Worm (Caenorhabditis elegans): ENCODE results near the gene C07G3.8.

C07G3.8 gene

DNA sequence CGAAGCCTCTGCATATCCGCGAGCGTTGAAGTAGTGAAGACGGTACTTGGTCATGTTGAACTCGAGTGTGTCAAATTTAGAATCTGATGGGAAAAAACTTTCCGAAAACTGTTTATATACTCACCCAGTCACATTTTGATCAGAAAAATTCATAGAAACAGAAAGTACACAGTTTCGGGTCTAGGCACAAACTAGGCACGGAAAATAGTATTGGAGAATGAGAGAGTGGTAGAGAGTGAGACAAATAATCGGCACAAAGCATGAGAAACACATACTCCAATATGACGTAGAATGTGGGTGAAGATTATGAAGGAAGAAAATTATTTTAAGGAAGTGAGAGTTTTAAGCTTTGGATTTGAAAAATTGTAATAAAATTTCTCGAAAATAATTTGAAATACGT, 33.5 kb downstream of the C07G3.8 start, which contains the start of gene gst-33:
TSS of gene gst-33 (minus strand) at position 127 of the 400 bp plus-strand sequence.
- TF ChIP-seq W03F9.2 (tag; optimal IDR thresholded peaks at IDR 0.05) (no peak), dao-5 (tag; optimal IDR thresholded peaks at IDR 0.05) (no peak), him-1 (tag; optimal IDR thresholded peaks at IDR 0.05) (no peak)

DNA sequence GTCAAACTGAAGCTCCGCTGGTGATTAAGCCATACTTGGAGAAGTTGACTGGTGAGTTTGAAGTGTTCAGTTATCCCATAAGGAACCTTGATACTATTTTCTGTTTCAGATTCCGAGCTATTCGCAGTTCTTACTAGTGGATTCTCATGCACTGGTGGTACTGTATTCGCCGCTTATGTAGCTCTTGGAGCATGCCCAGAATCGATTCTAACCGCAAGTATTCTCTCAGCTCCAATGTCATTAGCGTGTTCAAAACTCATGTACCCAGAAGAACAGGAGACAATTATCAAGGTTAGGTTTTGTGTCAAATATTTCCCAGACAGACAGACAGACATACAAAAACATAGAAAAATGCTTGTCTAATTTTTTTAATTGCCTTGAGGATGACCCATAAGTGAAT, 37.0 kb downstream of the C07G3.8 start:
- no peak for TF ChIP-seq dao-5 (tag; optimal IDR thresholded peaks at IDR 0.05)
- no peak for TF ChIP-seq him-1 (tag; optimal IDR thresholded peaks at IDR 0.05)
- no peak for TF ChIP-seq W03F9.2 (tag; optimal IDR thresholded peaks at IDR 0.05)

DNA sequence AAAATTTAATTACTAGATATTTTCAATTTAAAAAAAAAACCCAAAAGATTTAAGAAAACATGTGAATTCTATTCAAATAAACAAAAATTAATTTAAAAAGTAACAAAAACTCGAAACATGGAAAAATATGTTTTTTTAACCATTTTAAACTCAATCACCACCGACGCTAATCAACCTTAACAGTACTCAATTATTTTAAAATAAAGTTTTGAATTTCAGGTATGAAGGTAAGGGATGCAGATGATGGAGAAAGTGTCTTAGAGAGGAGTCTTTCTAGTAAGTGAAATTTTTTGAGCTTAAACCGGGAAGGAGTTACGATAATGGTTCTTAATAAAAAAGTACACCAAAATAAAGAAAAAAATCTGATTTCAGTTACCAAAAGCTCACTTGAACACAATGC, 38.4 kb downstream of the C07G3.8 start, which contains the start of gene slc-28.1:
TSS of gene slc-28.1 (plus strand) at position 301 of the 400 bp plus-strand sequence.
- TF ChIP-seq dao-5 (tag; optimal IDR thresholded peaks at IDR 0.05) (no peak), him-1 (tag; optimal IDR thresholded peaks at IDR 0.05) (no peak), W03F9.2 (tag; optimal IDR thresholded peaks at IDR 0.05) (no peak)

DNA sequence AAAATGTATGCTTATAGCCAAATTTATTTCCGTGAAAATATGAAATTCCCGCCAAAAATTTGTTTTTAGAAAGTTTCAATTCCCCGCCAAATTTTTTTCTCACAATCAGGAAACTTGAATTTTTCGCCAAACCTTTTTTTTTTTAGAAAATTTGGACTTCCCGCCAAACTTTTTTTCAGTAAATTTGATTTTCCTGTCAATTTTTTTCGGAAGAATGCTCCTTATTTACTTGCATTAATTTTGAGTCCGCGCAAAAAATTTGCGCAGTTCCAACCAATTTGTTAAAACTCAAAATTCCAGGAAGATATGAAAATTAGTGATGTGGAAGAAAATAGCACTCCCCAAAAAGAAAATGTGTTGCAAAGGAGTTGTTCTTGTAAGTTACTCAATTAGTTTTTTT, 42.0 kb downstream of the C07G3.8 start, which contains the start of gene slc-28.2:
TSS of gene slc-28.2 (plus strand) at position 301 of the 400 bp plus-strand sequence.
- no peak for TF ChIP-seq W03F9.2 (tag; optimal IDR thresholded peaks at IDR 0.05)
- TF ChIP-seq dao-5 (tag; optimal IDR thresholded peaks at IDR 0.05), result no peak
- no peak for TF ChIP-seq him-1 (tag; optimal IDR thresholded peaks at IDR 0.05)

DNA sequence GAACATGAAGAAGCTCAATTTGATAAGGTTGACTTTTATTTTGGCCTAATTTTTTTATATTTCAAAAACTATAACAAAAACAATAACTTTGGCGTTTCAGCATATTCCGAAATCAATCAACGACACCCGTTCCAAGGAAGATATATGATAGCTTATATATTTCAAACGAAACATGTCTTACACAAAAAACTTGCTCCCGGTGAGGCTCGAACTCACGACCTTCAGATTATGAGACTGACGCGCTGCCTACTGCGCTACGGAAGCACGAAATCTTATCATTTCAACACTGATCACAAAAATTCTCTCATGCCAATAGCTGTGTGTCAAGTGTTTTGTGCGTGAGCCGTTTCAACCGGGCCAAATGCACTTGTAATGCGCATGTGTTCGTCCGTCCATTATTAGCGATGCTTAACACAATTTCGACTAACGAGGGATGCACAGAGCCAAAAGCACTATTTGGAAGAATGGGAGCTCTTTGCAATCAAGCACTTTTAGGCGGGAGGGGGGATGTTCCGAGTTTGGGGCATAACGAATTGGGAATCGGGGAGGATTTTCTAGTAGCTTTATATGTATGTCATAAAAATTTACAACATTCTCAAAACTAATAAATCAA, 46.7 kb downstream of the C07G3.8 start:
- TF ChIP-seq dao-5 (tag; optimal IDR thresholded peaks at IDR 0.05), result no peak
- TF ChIP-seq him-1 (tag; optimal IDR thresholded peaks at IDR 0.05), result no peak
- no peak for TF ChIP-seq W03F9.2 (tag; optimal IDR thresholded peaks at IDR 0.05)

DNA sequence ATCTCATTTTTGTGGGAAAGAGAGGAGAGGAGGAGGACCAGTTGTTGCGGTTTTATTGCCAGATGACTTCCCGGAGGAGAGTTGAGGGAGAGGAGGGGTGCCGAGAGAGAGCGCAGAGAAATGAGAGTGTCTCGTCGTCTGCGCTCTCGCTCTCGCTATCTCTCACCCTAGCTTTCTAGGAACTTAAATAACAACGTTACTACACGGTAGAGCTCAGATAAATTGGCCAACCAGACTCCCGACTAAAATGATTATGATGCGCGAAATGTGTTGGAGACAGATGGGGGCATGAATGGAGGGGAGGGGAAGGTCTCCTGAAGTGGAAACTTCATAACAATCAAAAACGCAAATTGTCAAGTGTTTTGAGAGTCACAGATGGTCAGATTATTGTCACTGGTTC, 47.3 kb downstream of the C07G3.8 start:
- TF ChIP-seq dao-5 (tag; optimal IDR thresholded peaks at IDR 0.05) (no peak), W03F9.2 (tag; optimal IDR thresholded peaks at IDR 0.05) (no peak), him-1 (tag; optimal IDR thresholded peaks at IDR 0.05) (no peak)

DNA sequence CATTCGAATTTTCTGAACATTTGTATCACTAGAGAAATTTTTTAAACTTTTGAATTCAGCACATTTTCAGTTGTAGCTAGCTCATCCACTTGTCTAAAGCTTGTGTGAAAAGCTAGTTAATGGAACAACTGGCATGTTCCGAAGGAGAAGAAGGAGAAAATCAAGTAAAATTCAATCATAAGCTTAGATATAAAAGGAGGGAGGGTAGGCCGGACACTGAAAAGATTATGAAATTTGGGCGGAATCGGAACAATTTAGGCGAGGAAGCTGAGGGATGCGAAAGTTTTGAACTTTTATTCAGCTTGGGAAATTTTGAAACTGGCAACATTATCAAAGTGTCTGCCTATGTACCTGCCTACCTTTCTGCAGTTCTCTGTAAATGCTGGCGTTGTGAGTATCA, 49.4 kb downstream of the C07G3.8 start:
- TF ChIP-seq dao-5 (tag; optimal IDR thresholded peaks at IDR 0.05) (no peak), W03F9.2 (tag; optimal IDR thresholded peaks at IDR 0.05) (no peak), him-1 (tag; optimal IDR thresholded peaks at IDR 0.05) (no peak)

DNA sequence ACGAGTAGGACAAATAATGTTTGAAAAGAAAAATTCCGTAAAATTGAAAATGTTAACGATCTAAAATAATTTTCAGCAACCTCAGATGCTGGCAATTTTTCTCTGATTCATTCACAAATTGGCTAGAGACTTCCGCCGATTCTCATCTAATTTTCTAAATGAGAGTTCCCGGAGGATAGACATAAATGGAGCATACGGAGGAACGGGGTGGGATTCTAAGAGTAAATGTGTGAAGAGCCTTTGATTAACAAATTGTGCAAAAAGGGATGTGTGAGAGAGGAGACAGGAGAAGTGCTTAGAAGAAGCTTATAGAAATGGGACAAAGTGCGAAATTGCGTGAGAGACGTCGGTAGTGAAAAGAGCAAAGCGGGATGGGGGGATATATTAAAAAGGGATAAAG, 50.3 kb downstream of the C07G3.8 start:
- TF ChIP-seq W03F9.2 (tag; optimal IDR thresholded peaks at IDR 0.05), result no peak
- no peak for TF ChIP-seq dao-5 (tag; optimal IDR thresholded peaks at IDR 0.05)
- no peak for TF ChIP-seq him-1 (tag; optimal IDR thresholded peaks at IDR 0.05)

DNA sequence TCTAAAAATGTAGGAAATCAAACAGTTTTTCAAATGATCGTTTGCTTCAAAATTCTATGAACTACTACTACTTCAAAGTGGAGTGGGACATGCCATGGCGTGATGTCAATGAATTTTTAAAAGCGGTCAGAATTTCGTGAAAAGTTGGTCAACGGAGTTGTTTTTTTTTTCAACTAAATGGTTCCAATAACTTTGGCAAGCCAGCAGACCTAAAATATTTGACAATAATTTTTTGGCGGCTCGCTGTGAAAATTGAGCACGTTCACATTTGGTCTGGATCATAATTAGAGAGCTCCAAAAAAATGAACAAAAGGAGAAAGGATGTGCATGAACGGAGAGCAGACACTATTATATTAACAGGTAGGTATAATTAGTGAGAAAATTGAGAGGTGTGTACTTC, 51.6 kb downstream of the C07G3.8 start:
- TF ChIP-seq W03F9.2 (tag; optimal IDR thresholded peaks at IDR 0.05) (no peak), him-1 (tag; optimal IDR thresholded peaks at IDR 0.05) (no peak), dao-5 (tag; optimal IDR thresholded peaks at IDR 0.05) (no peak)

DNA sequence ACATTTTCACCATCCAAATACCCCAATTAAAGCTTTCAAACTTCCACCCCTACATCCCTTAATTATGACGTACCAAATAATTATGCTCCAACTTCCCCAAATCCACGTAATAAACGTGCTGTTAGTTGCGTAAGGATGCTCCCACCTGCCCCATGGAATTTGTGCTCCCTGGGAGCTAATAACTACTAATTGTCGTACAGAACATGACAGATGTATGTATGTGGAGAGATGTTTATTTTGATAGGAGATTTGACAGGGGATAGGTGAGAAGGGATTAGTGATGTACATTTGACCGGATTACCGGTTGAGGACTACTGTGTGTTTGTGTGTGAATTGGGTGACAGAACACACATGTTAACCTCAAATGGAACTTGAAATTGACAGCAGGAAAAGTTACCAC, 52.1 kb downstream of the C07G3.8 start:
- no peak for TF ChIP-seq W03F9.2 (tag; optimal IDR thresholded peaks at IDR 0.05)
- no peak for TF ChIP-seq dao-5 (tag; optimal IDR thresholded peaks at IDR 0.05)
- no peak for TF ChIP-seq him-1 (tag; optimal IDR thresholded peaks at IDR 0.05)
